Worm (Caenorhabditis elegans) whole organism, L4 larva: ENCODE measurements around the gene Y54G2A.28.

Source experiments
- D1046.2 ChIP-seq: fragments of 200-800 bp; sonication (Bioruptor generic); IDR thresholded peaks from 2 replicates; pipeline ENCODE4 v1.3.6; 2022; ENCODE audit warnings: missing genetic modification characterization, missing compliant biosample characterization
- Y105C5A.15 ChIP-seq: fragments of 200-800 bp; sonication (Bioruptor generic); IDR thresholded peaks from 2 replicates; pipeline ENCODE4 v1.3.6; 2022; ENCODE audit warnings: missing genetic modification characterization, missing compliant biosample characterization
- ama-1 ChIP-seq: fragments of 150-350 bp; optimal IDR thresholded peaks from 2 replicates; lab custom pipeline; 2014; ENCODE audit warnings: inconsistent platforms, mixed read lengths
- daf-16 ChIP-seq, 3 experiments: sonication (generic microtip); optimal IDR thresholded peaks; 2 replicates each; lab custom pipeline; 2016 to 2017; ENCODE audit warnings: missing genetic modification characterization in 3 of 3, missing genetic modification reagents in 3 of 3, mild to moderate bottlenecking in 2 of 3, missing compliant biosample characterization in 2 of 3, missing biosample characterization in 1 of 3, moderate library complexity in 1 of 3
- dpl-1 ChIP-seq: fragments of 150-350 bp; optimal IDR thresholded peaks from 2 replicates; lab custom pipeline; 2014; ENCODE audit warnings: missing biosample characterization, missing genetic modification reagents, missing genetic modification characterization
- dve-1 ChIP-seq: sonication (generic microtip); optimal IDR thresholded peaks from 2 replicates; lab custom pipeline; 2017; ENCODE audit warnings: antibody characterized with exemption, mild to moderate bottlenecking, missing genetic modification characterization, missing compliant biosample characterization; ENCODE audit not compliant: insufficient read depth
- lin-39 ChIP-seq: fragments of 150-350 bp; optimal IDR thresholded peaks from 2 replicates; lab custom pipeline; 2014; ENCODE audit warnings: missing biosample characterization, missing genetic modification reagents, missing genetic modification characterization

- TF ChIP-seq daf-16 (GFP tag; optimal IDR thresholded peaks at IDR 0.05; lab: Kevin White, UChicago) (no peak), daf-16 (tag; optimal IDR thresholded peaks at IDR 0.05; lab: Kevin White, UChicago) (no peak), ama-1 (no peak), Y105C5A.15 (no peak), dpl-1 (GFP tag; lab: Kevin White, UChicago) (no peak), lin-39 (no peak), D1046.2 (GFP tag; lab: Robert Waterston, UW) (no peak), dve-1 (no peak)
Observed at ce11 chrIV:3044158-3044557, 31.9 kb upstream of the Y54G2A.28 start.
